Fruit fly (Drosophila melanogaster) whole organism, adult: ENCODE measurements around the gene CG46459.

Experiments
- Crg-1 ChIP-seq: fragments of 200-800 bp; sonication (Bioruptor generic); optimal IDR thresholded peaks from 2 replicates; lab custom pipeline; 2016; ENCODE audit warnings: missing biosample characterization, missing genetic modification characterization
- tj ChIP-seq: fragments of 200-800 bp; sonication (Bioruptor generic); optimal IDR thresholded peaks from 3 replicates; lab custom pipeline; 2017; ENCODE audit warnings: missing biosample characterization, mild to moderate bottlenecking, missing genetic modification characterization, moderate library complexity

- TF ChIP-seq tj (GFP tag; lab: Kevin White, UChicago) (no peak), Crg-1 (GFP tag; lab: Kevin White, UChicago) (no peak)
These were observed 51.2 kb downstream of the CG46459 start for dm6 chr3R:10747650-10748049.
